Worm (Caenorhabditis elegans): ENCODE data around the gene K04F1.8.

Gene K04F1.8

DNA sequence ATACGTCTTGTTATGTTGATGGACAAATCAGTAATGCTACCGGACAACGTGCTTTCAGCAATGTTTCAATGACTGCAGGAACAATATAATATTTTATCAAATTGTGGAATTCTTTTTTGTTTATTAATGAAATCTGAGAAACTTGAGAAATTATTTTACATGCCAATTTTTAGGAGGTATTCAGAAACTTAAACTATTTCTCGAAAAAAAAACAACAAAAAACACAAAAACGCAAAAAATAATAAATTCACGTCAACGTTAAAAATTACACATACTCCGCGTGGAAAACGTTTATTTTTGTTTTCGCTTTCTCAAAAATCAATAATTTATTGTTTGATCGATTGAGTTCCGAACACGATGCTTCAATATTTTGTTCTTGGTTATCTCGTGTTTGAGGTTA, 24.8 kb upstream of the K04F1.8 start, which contains the start of gene Y46H3D.1:
Gene Y46H3D.1 (plus strand): TSS at position 301 of the 400 bp plus-strand sequence.
- TF ChIP-seq pqm-1 (tag; optimal IDR thresholded peaks at IDR 0.05) (no peak), ceh-6 (GFP tag; optimal IDR thresholded peaks at IDR 0.05) (no peak), pat-9 (tag; optimal IDR thresholded peaks at IDR 0.05) (no peak), ttx-3 (tag; optimal IDR thresholded peaks at IDR 0.05) (no peak), hlh-13 (GFP tag; optimal IDR thresholded peaks at IDR 0.05) (no peak), gmeb-2 (tag; optimal IDR thresholded peaks at IDR 0.05) (no peak), ceh-9 (tag; optimal IDR thresholded peaks at IDR 0.05) (no peak), hlh-8 (tag; optimal IDR thresholded peaks at IDR 0.05) (no peak)

DNA sequence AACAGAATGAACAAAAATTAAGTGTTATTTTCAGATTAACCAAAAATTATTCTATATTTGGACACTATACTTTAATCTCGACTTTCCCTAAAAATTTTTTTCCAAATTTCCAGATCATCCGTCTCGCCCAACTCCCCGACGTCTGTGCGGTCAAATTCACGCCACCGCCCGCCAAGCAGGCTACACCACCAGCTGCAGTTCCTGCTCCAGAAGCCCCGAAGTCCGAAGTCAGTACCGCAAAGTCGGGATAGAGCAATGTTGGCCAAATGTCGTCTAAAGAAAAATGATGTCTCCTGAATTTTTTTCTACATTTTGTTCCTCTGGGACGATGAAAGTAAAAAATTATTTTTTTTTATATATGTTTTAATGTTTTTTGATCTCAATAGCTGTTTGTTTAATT, 24.2 kb upstream of the K04F1.8 start:
- TF ChIP-seq Y22D7AL.16 (tag; optimal IDR thresholded peaks at IDR 0.05) (no peak), nhr-11 (tag; optimal IDR thresholded peaks at IDR 0.05) (no peak), tbx-2 (tag; optimal IDR thresholded peaks at IDR 0.05) (no peak), C08G9.2 (tag; optimal IDR thresholded peaks at IDR 0.05) (no peak), odd-2 (tag; optimal IDR thresholded peaks at IDR 0.05) (no peak), ceh-34 (tag; optimal IDR thresholded peaks at IDR 0.05) (no peak), unc-3 (GFP tag; conservative IDR thresholded peaks at IDR 0.05) (no peak), unc-3 (tag; optimal IDR thresholded peaks at IDR 0.05) (no peak), gmeb-2 (tag; optimal IDR thresholded peaks at IDR 0.05) (no peak), pros-1 (tag; optimal IDR thresholded peaks at IDR 0.05) (no peak), unc-55 (GFP tag; optimal IDR thresholded peaks at IDR 0.05) (no peak), pax-1 (tag; optimal IDR thresholded peaks at IDR 0.05) (no peak)

DNA sequence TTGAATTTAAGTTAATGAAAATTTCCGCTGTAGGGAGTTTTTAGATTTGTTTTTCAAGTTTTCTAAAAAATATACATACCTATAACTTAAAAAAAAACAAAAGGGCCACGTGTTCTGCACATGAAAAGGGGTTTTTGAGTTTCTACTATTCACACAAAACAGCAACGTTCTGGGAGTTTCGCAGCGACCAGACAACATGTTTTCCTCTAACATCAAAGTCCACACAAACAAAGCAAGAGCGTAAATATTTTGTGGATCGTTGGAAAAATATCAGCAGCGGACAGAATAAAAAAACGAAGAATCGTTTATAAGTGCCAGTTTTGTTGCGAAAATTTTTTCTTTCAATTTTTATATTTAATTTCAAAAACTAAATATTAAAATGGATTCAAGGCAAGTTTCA, 23.1 kb upstream of the K04F1.8 start, which contains the start of gene alh-2:
Gene alh-2 (plus strand): TSS at position 284 of the 400 bp plus-strand sequence.
- TF ChIP-seq ztf-16 (tag; optimal IDR thresholded peaks at IDR 0.05) (no peak), hlh-8 (tag; optimal IDR thresholded peaks at IDR 0.05) (no peak), elt-4 (tag; optimal IDR thresholded peaks at IDR 0.05) (no peak), unc-42 (tag; optimal IDR thresholded peaks at IDR 0.05) (no peak), unc-55 (GFP tag; optimal IDR thresholded peaks at IDR 0.05) (no peak), pag-3 (tag; optimal IDR thresholded peaks at IDR 0.05; ENCODE audit: borderline replicate concordance) (no peak), lim-6 (tag; optimal IDR thresholded peaks at IDR 0.05) (no peak), ahr-1 (tag; optimal IDR thresholded peaks at IDR 0.05) (no peak), gmeb-2 (tag; optimal IDR thresholded peaks at IDR 0.05) (no peak), sox-4 (tag; optimal IDR thresholded peaks at IDR 0.05) (no peak), K02D7.2 (tag; optimal IDR thresholded peaks at IDR 0.05) (no peak), tbx-2 (tag; optimal IDR thresholded peaks at IDR 0.05) (no peak), ttx-3 (tag; optimal IDR thresholded peaks at IDR 0.05) (no peak), fax-1 (tag; optimal IDR thresholded peaks at IDR 0.05) (no peak)

DNA sequence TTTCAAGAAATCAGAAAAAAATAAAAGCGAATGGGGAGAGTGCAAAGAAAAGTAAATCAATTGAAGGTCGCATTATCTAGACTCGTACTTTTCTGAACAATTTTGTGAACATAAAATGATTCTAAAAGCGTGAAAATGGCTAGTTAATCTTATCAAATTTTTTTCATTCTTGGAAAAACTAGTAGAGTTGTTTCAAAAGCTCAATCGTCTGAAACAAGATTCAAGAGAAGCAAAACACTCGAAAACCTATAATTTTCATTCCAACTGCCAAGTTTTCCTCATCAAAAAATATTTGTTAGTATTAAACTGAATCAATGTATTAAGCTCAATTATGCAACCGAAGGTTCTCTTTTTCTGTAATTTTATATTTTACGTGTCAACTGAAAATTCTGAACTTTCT, 19.0 kb upstream of the K04F1.8 start, which contains the start of gene irld-45:
Gene irld-45 (plus strand): TSS at position 301 of the 400 bp plus-strand sequence.
- no peak for TF ChIP-seq hlh-15 (tag; optimal IDR thresholded peaks at IDR 0.05)
- no peak for TF ChIP-seq ets-4 (tag; optimal IDR thresholded peaks at IDR 0.05)
- TF ChIP-seq lim-6 (tag; optimal IDR thresholded peaks at IDR 0.05): no peak
- no peak for TF ChIP-seq unc-42 (tag; optimal IDR thresholded peaks at IDR 0.05)
- TF ChIP-seq C08G9.2 (tag; optimal IDR thresholded peaks at IDR 0.05): no peak
- no peak for TF ChIP-seq odd-2 (tag; optimal IDR thresholded peaks at IDR 0.05)
- TF ChIP-seq unc-3 (GFP tag; conservative IDR thresholded peaks at IDR 0.05): no peak
- TF ChIP-seq unc-3 (tag; optimal IDR thresholded peaks at IDR 0.05): no peak
- TF ChIP-seq npax-4 (tag; optimal IDR thresholded peaks at IDR 0.05): no peak
- TF ChIP-seq ceh-48 (tag; optimal IDR thresholded peaks at IDR 0.05): no peak
- no peak for TF ChIP-seq nfya-1 (tag; optimal IDR thresholded peaks at IDR 0.05)
- TF ChIP-seq hlh-30 (tag; optimal IDR thresholded peaks at IDR 0.05; ENCODE audit: insufficient read depth): no peak
- no peak for TF ChIP-seq ceh-6 (GFP tag; optimal IDR thresholded peaks at IDR 0.05)
- TF ChIP-seq pat-9 (tag; optimal IDR thresholded peaks at IDR 0.05): no peak
- no peak for TF ChIP-seq pax-1 (tag; optimal IDR thresholded peaks at IDR 0.05)
- TF ChIP-seq ref-2 (tag; optimal IDR thresholded peaks at IDR 0.05): no peak
